Fruit fly (Drosophila melanogaster): ENCODE data around the gene Set8.

The Set8 gene

DNA sequence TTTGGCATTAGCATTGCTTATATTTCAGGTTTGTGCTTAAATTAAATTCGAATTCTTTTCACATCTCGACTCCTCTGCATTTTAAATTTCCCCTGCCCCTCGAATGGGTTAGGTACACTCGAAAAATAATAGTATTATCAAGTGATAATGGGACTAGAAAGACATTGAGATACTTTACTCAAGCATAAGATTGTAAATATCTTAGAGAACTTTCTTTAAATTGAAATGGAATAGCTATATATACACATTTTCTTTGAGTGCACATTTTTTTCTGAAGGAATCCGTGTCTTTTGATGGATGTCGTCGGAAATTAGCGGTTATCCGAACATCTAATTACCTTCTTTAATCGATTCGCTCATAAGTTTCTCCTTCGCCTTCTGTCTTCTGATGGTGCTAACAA, 4.8 kb upstream of the Set8 start (continued):
- TF ChIP-seq Tbp (GFP tag; optimal IDR thresholded peaks at IDR 0.05) (no peak), pb (GFP tag; optimal IDR thresholded peaks at IDR 0.05) (no peak), CG5180 (GFP tag; optimal IDR thresholded peaks at IDR 0.05) (no peak), croc (GFP tag; conservative IDR thresholded peaks at IDR 0.05) (no peak), unc-4 (GFP tag; IDR thresholded peaks at IDR 0.05; ENCODE audit: partially characterized antibody) (no peak), H2.0 (GFP tag; IDR thresholded peaks at IDR 0.05) (no peak), CG15601 (tag; optimal IDR thresholded peaks at IDR 0.05) (peak; percentile 5), klu (GFP tag; IDR thresholded peaks at IDR 0.05) (peak; percentile 18; the same call in 1 of the 2 replicates), CG14710 (tag; optimal IDR thresholded peaks at IDR 0.05) (no peak), Scr (GFP tag; IDR thresholded peaks at IDR 0.05; ENCODE audit: partially characterized antibody) (no peak), CG14860 (GFP tag; IDR thresholded peaks at IDR 0.05; ENCODE audit: partially characterized antibody) (no peak), sob (GFP tag; IDR thresholded peaks at IDR 0.05) (no peak), CG15479 (GFP tag; optimal IDR thresholded peaks at IDR 0.05) (no peak), Six4 (GFP tag; optimal IDR thresholded peaks at IDR 0.05) (no peak), Taf1 (GFP tag; IDR thresholded peaks at IDR 0.05) (0 out of 2 replicates have a peak, but pooled peaks have one; percentile 18), hkb (optimal IDR thresholded peaks at IDR 0.05) (no peak), hkb (GFP tag; IDR thresholded peaks at IDR 0.05) (peak; percentile 45; the same call in 1 of the 2 replicates), Drgx (GFP tag; IDR thresholded peaks at IDR 0.05) (no peak), CG6765 (GFP tag; optimal IDR thresholded peaks at IDR 0.05) (no peak), NK7.1 (GFP tag; optimal IDR thresholded peaks at IDR 0.05) (no peak), Optix (GFP tag; IDR thresholded peaks at IDR 0.05) (no peak), Kr (GFP tag; optimal IDR thresholded peaks at IDR 0.05) (no peak), chm (GFP tag; IDR thresholded peaks at IDR 0.05) (no peak), CG15514 (GFP tag; optimal IDR thresholded peaks at IDR 0.05) (no peak), CG13287 (GFP tag; IDR thresholded peaks at IDR 0.05; ENCODE audit: partially characterized antibody) (no peak), Hr78 (GFP tag; optimal IDR thresholded peaks at IDR 0.05) (no peak), Chrac-16 (GFP tag; optimal IDR thresholded peaks at IDR 0.05) (no peak), CG1024 (GFP tag; IDR thresholded peaks at IDR 0.05) (no peak), jing (GFP tag; optimal IDR thresholded peaks at IDR 0.05) (no peak), CrebB (tag; optimal IDR thresholded peaks at IDR 0.05) (no peak), CG34376 (GFP tag; optimal IDR thresholded peaks at IDR 0.05) (no peak), nerfin-1 (tag; optimal IDR thresholded peaks at IDR 0.05) (no peak), Sry-δ (GFP tag; optimal IDR thresholded peaks at IDR 0.05) (no peak), CG11560 (tag; IDR thresholded peaks at IDR 0.05) (no peak), chn (GFP tag; optimal IDR thresholded peaks at IDR 0.05) (no peak), CG1233 (GFP tag; optimal IDR thresholded peaks at IDR 0.05) (no peak), CG9609 (GFP tag; optimal IDR thresholded peaks at IDR 0.05) (no peak), az2 (GFP tag; optimal IDR thresholded peaks at IDR 0.05) (no peak), repo (GFP tag; optimal IDR thresholded peaks at IDR 0.05) (no peak), CG31365 (tag; optimal IDR thresholded peaks at IDR 0.05) (no peak), ara (GFP tag; IDR thresholded peaks at IDR 0.05) (no peak), sd (tag; optimal IDR thresholded peaks at IDR 0.05) (peak; percentile 13), CG15696 (tag; optimal IDR thresholded peaks at IDR 0.05) (no peak), CG2889 (GFP tag; IDR thresholded peaks at IDR 0.05) (no peak), CG2116 (GFP tag; optimal IDR thresholded peaks at IDR 0.05) (no peak), sr (GFP tag; IDR thresholded peaks at IDR 0.05) (no peak), emc (GFP tag; optimal IDR thresholded peaks at IDR 0.05) (no peak), Gug (GFP tag; IDR thresholded peaks at IDR 0.05) (no peak), CG15073 (GFP tag; optimal IDR thresholded peaks at IDR 0.05) (no peak), Oaz (GFP tag; IDR thresholded peaks at IDR 0.05) (no peak), B-H1 (GFP tag; IDR thresholded peaks at IDR 0.05) (peak; percentile 37; the same call in 1 of the 3 replicates), CG3847 (GFP tag; IDR thresholded peaks at IDR 0.05) (no peak)

Data from whole organism, embryonic.